Fruit fly (Drosophila melanogaster) whole organism, embryonic: ENCODE results near the gene CG13640.
A peak's percentile ranks its signal among the peaks of the same experiment; 100 is the strongest.

ENCODE experiments used
- ATbp ChIP-seq: fragments of 200-800 bp; sonication (Bioruptor generic); optimal IDR thresholded peaks from 2 replicates; lab custom pipeline; 2017; ENCODE audit warnings: missing biosample characterization, mild to moderate bottlenecking, missing genetic modification characterization, missing genetic modification reagents
- Awh ChIP-seq: fragments of 200-800 bp; sonication (Bioruptor generic); IDR thresholded peaks from 2 replicates; pipeline ENCODE4, ENCODE4 v1.3.6; 2022; ENCODE audit warnings: missing biosample characterization, missing genetic modification characterization
- CG10147 ChIP-seq: fragments of 200-800 bp; sonication (Bioruptor generic); optimal IDR thresholded peaks from 2 replicates; lab custom pipeline; 2019; ENCODE audit warnings: missing biosample characterization, mild to moderate bottlenecking, missing genetic modification characterization, moderate library complexity
- CG11247 ChIP-seq: fragments of 200-800 bp; sonication (Bioruptor generic); IDR thresholded peaks from 2 replicates; pipeline ENCODE4 v1.3.6; 2022; ENCODE audit warnings: missing biosample characterization, missing genetic modification characterization
- CG12104 ChIP-seq: fragments of 200-800 bp; sonication (Bioruptor generic); optimal IDR thresholded peaks from 3 replicates; lab custom pipeline; 2016; ENCODE audit warnings: missing biosample characterization, missing genetic modification characterization
- CG12155 ChIP-seq: fragments of 200-800 bp; sonication (Bioruptor generic); optimal IDR thresholded peaks from 3 replicates; lab custom pipeline; 2016; ENCODE audit warnings: missing biosample characterization, missing genetic modification characterization
- CG14014 ChIP-seq: fragments of 200-800 bp; sonication (Bioruptor generic); IDR thresholded peaks from 2 replicates; pipeline ENCODE4 v1.3.6; 2022; ENCODE audit warnings: missing biosample characterization, missing genetic modification characterization
- CG14965 ChIP-seq: fragments of 200-800 bp; sonication (Bioruptor generic); optimal IDR thresholded peaks from 2 replicates; lab custom pipeline; 2016; ENCODE audit warnings: missing biosample characterization, missing genetic modification characterization, borderline replicate concordance
- CG16815 ChIP-seq: fragments of 200-800 bp; sonication (Bioruptor generic); optimal IDR thresholded peaks from 3 replicates; lab custom pipeline; 2017; ENCODE audit warnings: missing biosample characterization, mild to moderate bottlenecking, missing genetic modification characterization
- CG1792 ChIP-seq: fragments of 200-800 bp; sonication (Bioruptor generic); optimal IDR thresholded peaks from 2 replicates; lab custom pipeline; 2016; ENCODE audit warnings: missing biosample characterization, missing genetic modification characterization
- CG18476 ChIP-seq: fragments of 200-800 bp; sonication (Bioruptor generic); optimal IDR thresholded peaks from 2 replicates; lab custom pipeline; 2016; ENCODE audit warnings: missing biosample characterization, mild to moderate bottlenecking, missing genetic modification characterization
- CG18599 ChIP-seq: fragments of 200-800 bp; sonication (Bioruptor generic); optimal IDR thresholded peaks from 3 replicates; lab custom pipeline; 2017; ENCODE audit warnings: missing biosample characterization, missing genetic modification characterization, mild to moderate bottlenecking, moderate library complexity, missing genetic modification reagents
- CG2116 ChIP-seq: fragments of 200-800 bp; sonication (Bioruptor generic); optimal IDR thresholded peaks from 3 replicates; lab custom pipeline; 2018; ENCODE audit warnings: missing biosample characterization, mild to moderate bottlenecking, missing genetic modification characterization
- CG2875 ChIP-seq: fragments of 200-800 bp; sonication (Bioruptor generic); optimal IDR thresholded peaks from 2 replicates; lab custom pipeline; 2017; ENCODE audit warnings: missing biosample characterization, mild to moderate bottlenecking, missing genetic modification characterization, missing genetic modification reagents
- CG30020 ChIP-seq: fragments of 200-800 bp; optimal IDR thresholded peaks from 2 replicates; lab custom pipeline; 2019; ENCODE audit warnings: missing biosample characterization, mild to moderate bottlenecking, missing genetic modification characterization, moderate library complexity
- CG31224 ChIP-seq: fragments of 200-800 bp; sonication (Bioruptor generic); IDR thresholded peaks from 2 replicates; pipeline ENCODE4 v1.3.6; 2022; ENCODE audit warnings: missing biosample characterization, missing genetic modification characterization
- CG31388 ChIP-seq: fragments of 200-800 bp; sonication (Bioruptor generic); optimal IDR thresholded peaks from 2 replicates; lab custom pipeline; 2016; ENCODE audit warnings: missing biosample characterization, missing genetic modification characterization
- CG32767 ChIP-seq: fragments of 200-800 bp; sonication (Bioruptor generic); IDR thresholded peaks from 2 replicates; pipeline ENCODE4 v1.3.6; 2022; ENCODE audit warnings: missing biosample characterization, missing genetic modification characterization
- CG32772 ChIP-seq: fragments of 200-800 bp; sonication (Bioruptor generic); IDR thresholded peaks from 2 replicates; pipeline ENCODE4 v1.3.6; 2022; ENCODE audit warnings: missing biosample characterization, missing genetic modification characterization
- CG3407 ChIP-seq: fragments of 200-800 bp; sonication (Bioruptor generic); optimal IDR thresholded peaks from 2 replicates; lab custom pipeline; 2018; ENCODE audit warnings: missing biosample characterization, mild to moderate bottlenecking, missing genetic modification characterization
- CG3838 ChIP-seq: fragments of 200-800 bp; sonication (Bioruptor generic); optimal IDR thresholded peaks from 3 replicates; lab custom pipeline; 2016; ENCODE audit warnings: missing biosample characterization, missing genetic modification characterization
- CG5180 ChIP-seq: fragments of 200-800 bp; sonication (Bioruptor generic); optimal IDR thresholded peaks from 3 replicates; lab custom pipeline; 2017; ENCODE audit warnings: missing biosample characterization, missing genetic modification characterization, mild to moderate bottlenecking, moderate library complexity, missing genetic modification reagents
- CG7556 ChIP-seq: fragments of 200-800 bp; sonication (Bioruptor generic); optimal IDR thresholded peaks from 2 replicates; lab custom pipeline; 2017; ENCODE audit warnings: missing biosample characterization, mild to moderate bottlenecking, missing genetic modification characterization
- CG7839 ChIP-seq: fragments of 200-800 bp; sonication (Bioruptor generic); optimal IDR thresholded peaks from 3 replicates; lab custom pipeline; 2018; ENCODE audit warnings: missing biosample characterization, mild to moderate bottlenecking, missing genetic modification characterization, moderate library complexity
- CG8290 ChIP-seq, 3 experiments: fragments of 200-800 bp; sonication (Bioruptor generic); optimal IDR thresholded peaks; 2 replicates each; lab custom pipeline; 2016 to 2019; ENCODE audit warnings: missing biosample characterization in 3 of 3, missing genetic modification characterization in 3 of 3, mild to moderate bottlenecking in 2 of 3, moderate library complexity in 1 of 3
- D ChIP-seq, 2 experiments: fragments of 200-800 bp in 1 of 2; fragments of >200 bp in 1 of 2; sonication (Bioruptor generic) in 1 of 2; optimal IDR thresholded peaks; 2 replicates in 1 of 2; 3 replicates in 1 of 2; lab custom pipeline; 2017; ENCODE audit warnings: mild to moderate bottlenecking in 1 of 2, missing biosample characterization in 1 of 2, missing genetic modification characterization in 1 of 2, missing genetic modification reagents in 1 of 2
- E2f2 ChIP-seq: fragments of 200-800 bp; sonication (Bioruptor generic); IDR thresholded peaks from 2 replicates; pipeline ENCODE4 v1.3.6; 2022; ENCODE audit warnings: missing biosample characterization, missing genetic modification characterization
- Hr39 ChIP-seq: fragments of >200 bp; optimal IDR thresholded peaks from 2 replicates; lab custom pipeline; 2017
- Hr51 ChIP-seq, 2 experiments: fragments of 200-800 bp; sonication (Bioruptor generic); optimal IDR thresholded peaks; 2 replicates in 1 of 2; 3 replicates in 1 of 2; lab custom pipeline; 2016 to 2018; ENCODE audit warnings: missing biosample characterization in 2 of 2, missing genetic modification characterization in 2 of 2, mild to moderate bottlenecking in 1 of 2, moderate library complexity in 1 of 2
- Jarid2 ChIP-seq: fragments of 200-800 bp; sonication (Bioruptor generic); optimal IDR thresholded peaks from 3 replicates; lab custom pipeline; 2017; ENCODE audit warnings: mild to moderate bottlenecking, missing biosample characterization, missing genetic modification reagents, missing genetic modification characterization
- NC2β ChIP-seq: fragments of 200-800 bp; sonication (Bioruptor generic); optimal IDR thresholded peaks from 2 replicates; lab custom pipeline; 2016; ENCODE audit warnings: missing biosample characterization, missing genetic modification characterization
- NFAT ChIP-seq: fragments of 200-800 bp; sonication (Bioruptor generic); IDR thresholded peaks from 2 replicates; pipeline ENCODE4 v1.3.6; 2022; ENCODE audit warnings: missing biosample characterization, missing genetic modification characterization
- NfI ChIP-seq: fragments of 200-800 bp; sonication (Bioruptor generic); optimal IDR thresholded peaks from 3 replicates; lab custom pipeline; 2018; ENCODE audit warnings: missing biosample characterization, mild to moderate bottlenecking, missing genetic modification characterization, moderate library complexity
- Taf1 ChIP-seq: fragments of 200-800 bp; sonication (Bioruptor generic); IDR thresholded peaks from 2 replicates; pipeline ENCODE4 v1.3.6; 2022; ENCODE audit warnings: missing biosample characterization, missing genetic modification characterization
- bsh ChIP-seq, 2 experiments: fragments of 200-800 bp; sonication (Bioruptor generic); optimal IDR thresholded peaks; 2 replicates each; lab custom pipeline; 2017 to 2018; ENCODE audit warnings: mild to moderate bottlenecking in 2 of 2, missing biosample characterization in 2 of 2, missing genetic modification characterization in 2 of 2, moderate library complexity in 1 of 2
- cg ChIP-seq: fragments of 200-800 bp; sonication (Bioruptor generic); optimal IDR thresholded peaks from 3 replicates; lab custom pipeline; 2019; ENCODE audit warnings: missing biosample characterization, mild to moderate bottlenecking, missing genetic modification characterization, moderate library complexity
- dmrt11E ChIP-seq: fragments of 200-800 bp; sonication (Bioruptor generic); optimal IDR thresholded peaks from 3 replicates; lab custom pipeline; 2018; ENCODE audit warnings: missing biosample characterization, mild to moderate bottlenecking, missing genetic modification characterization, moderate library complexity
- gce ChIP-seq: fragments of 200-800 bp; sonication (Bioruptor generic); IDR thresholded peaks from 3 replicates; pipeline ENCODE4 v1.3.6; 2022; ENCODE audit warnings: missing biosample characterization, missing genetic modification characterization
- kah ChIP-seq: fragments of 200-800 bp; sonication (Bioruptor generic); optimal IDR thresholded peaks from 2 replicates; lab custom pipeline; 2018; ENCODE audit warnings: missing biosample characterization, mild to moderate bottlenecking, missing genetic modification characterization
- ken ChIP-seq: fragments of 200-800 bp; sonication (Bioruptor generic); IDR thresholded peaks from 3 replicates; pipeline ENCODE4 v1.3.6; 2022; ENCODE audit warnings: missing biosample characterization, missing genetic modification characterization
- lmd ChIP-seq: fragments of 200-800 bp; sonication (Bioruptor generic); IDR thresholded peaks from 2 replicates; pipeline ENCODE4 v1.3.6; 2022; ENCODE audit warnings: missing biosample characterization, missing genetic modification characterization
- luna ChIP-seq: fragments of 200-800 bp; sonication (Bioruptor generic); optimal IDR thresholded peaks from 2 replicates; lab custom pipeline; 2016; ENCODE audit warnings: missing biosample characterization, missing genetic modification characterization
- maf-S ChIP-seq: fragments of 200-800 bp; sonication (Bioruptor generic); optimal IDR thresholded peaks from 2 replicates; lab custom pipeline; 2016; ENCODE audit warnings: missing biosample characterization, missing genetic modification characterization
- onecut ChIP-seq: fragments of 200-800 bp; sonication (Bioruptor generic); IDR thresholded peaks from 2 replicates; pipeline ENCODE4 v1.3.6; 2022; ENCODE audit warnings: missing biosample characterization, missing genetic modification characterization
- pnt ChIP-seq: fragments of 200-800 bp; sonication (Bioruptor generic); optimal IDR thresholded peaks from 3 replicates; lab custom pipeline; 2016; ENCODE audit warnings: missing biosample characterization, missing genetic modification characterization
- run ChIP-seq: fragments of 200-800 bp; sonication (Bioruptor generic); optimal IDR thresholded peaks from 3 replicates; lab custom pipeline; 2018; ENCODE audit warnings: missing biosample characterization, mild to moderate bottlenecking, missing genetic modification characterization
- salm ChIP-seq: fragments of 200-800 bp; sonication (Bioruptor generic); optimal IDR thresholded peaks from 2 replicates; lab custom pipeline; 2018; ENCODE audit warnings: missing biosample characterization, mild to moderate bottlenecking, missing genetic modification characterization
- scrt ChIP-seq: fragments of 200-800 bp; sonication (Bioruptor generic); optimal IDR thresholded peaks from 2 replicates; lab custom pipeline; 2018; ENCODE audit warnings: missing biosample characterization, mild to moderate bottlenecking, missing genetic modification characterization, moderate library complexity

The CG13640 gene

dm6 chr3R:24893320-24893955, 31.5 kb upstream of the CG13640 start (continued):
- TF ChIP-seq Taf1 (GFP tag; lab: Robert Waterston, UW) = no peak
- TF ChIP-seq ken (GFP tag; lab: Robert Waterston, UW) = no peak
- no peak for TF ChIP-seq luna (GFP tag; lab: Kevin White, UChicago)
- peak; percentile 54 for TF ChIP-seq CG18476
- peak; percentile 53 for TF ChIP-seq CG3407
- peak; percentile 60 for TF ChIP-seq CG18599 (GFP tag; lab: Kevin White, UChicago)
- TF ChIP-seq CG10147 (GFP tag; lab: Kevin White, UChicago) = peak; percentile 85
- TF ChIP-seq CG11247 (GFP tag; lab: Robert Waterston, UW) = 0 out of 2 replicates have a peak, but pooled peaks have one; percentile 14
- TF ChIP-seq dmrt11E (tag; lab: Kevin White, UChicago) = peak; percentile 90
- TF ChIP-seq NC2β (GFP tag; lab: Kevin White, UChicago) = no peak
- peak; percentile 18 to 80 for TF ChIP-seq bsh (GFP tag; optimal IDR thresholded peaks at IDR 0.05; lab: Kevin White, UChicago)
- TF ChIP-seq CG16815 = peak; percentile 78
- TF ChIP-seq gce (GFP tag; lab: Robert Waterston, UW) = 0 out of 3 replicates have a peak, but pooled peaks have one; percentile 7
- peak in 1 of 2 experiments; percentile 86 for TF ChIP-seq Hr51 (GFP tag; optimal IDR thresholded peaks at IDR 0.05; lab: Kevin White, UChicago)
- TF ChIP-seq onecut (GFP tag; lab: Robert Waterston, UW) = peak; percentile 44
- TF ChIP-seq ATbp (GFP tag; lab: Kevin White, UChicago) = peak; percentile 52
- TF ChIP-seq scrt (GFP tag; lab: Kevin White, UChicago) = peak; percentile 64
- no peak for TF ChIP-seq Hr39
- peak; percentile 53 for TF ChIP-seq kah (GFP tag; lab: Kevin White, UChicago)
- no peak for TF ChIP-seq CG1792
- no peak for TF ChIP-seq NFAT (GFP tag; lab: Robert Waterston, UW)
- peak; percentile 78 for TF ChIP-seq lmd (GFP tag; lab: Robert Waterston, UW)
- peak; percentile 68 for TF ChIP-seq CG12104 (GFP tag; lab: Kevin White, UChicago)
- peak; percentile 53 for TF ChIP-seq CG12155
- peak; percentile 45 for TF ChIP-seq CG2875 (GFP tag; lab: Kevin White, UChicago)
- TF ChIP-seq cg (GFP tag; lab: Kevin White, UChicago) = no peak
- TF ChIP-seq pnt (GFP tag; lab: Kevin White, UChicago) = peak; percentile 12
- TF ChIP-seq Awh = peak; percentile 36; the same call in 1 of the 2 replicates
- peak; percentile 84 for TF ChIP-seq CG32767 (GFP tag; lab: Robert Waterston, UW)
- peak; percentile 40 for TF ChIP-seq NfI (GFP tag; lab: Kevin White, UChicago)
- TF ChIP-seq CG14014 (GFP tag; lab: Robert Waterston, UW) = peak; percentile 20; the same call in 1 of the 2 replicates
- peak; percentile 37; the same call in 1 of the 2 replicates for TF ChIP-seq CG31224 (GFP tag; lab: Robert Waterston, UW)
- no peak for TF ChIP-seq D (optimal IDR thresholded peaks at IDR 0.05; lab: Kevin White, UChicago)
- peak; percentile 83 for TF ChIP-seq D (GFP tag; optimal IDR thresholded peaks at IDR 0.05; lab: Kevin White, UChicago)
- TF ChIP-seq CG5180 (GFP tag; lab: Kevin White, UChicago) = peak; percentile 59
- TF ChIP-seq salm (tag; lab: Kevin White, UChicago) = peak; percentile 79
- peak; percentile 29 for TF ChIP-seq CG2116 (GFP tag; lab: Kevin White, UChicago)
- TF ChIP-seq CG30020 (tag; lab: Kevin White, UChicago) = peak; percentile 73
- TF ChIP-seq CG8290 (GFP tag; optimal IDR thresholded peaks at IDR 0.05; lab: Kevin White, UChicago) = peak; percentile 62
- no peak for TF ChIP-seq CG8290 (tag; optimal IDR thresholded peaks at IDR 0.05; lab: Kevin White, UChicago)
- peak; percentile 91 for TF ChIP-seq CG7556 (GFP tag; lab: Kevin White, UChicago)
- peak; percentile 38 for TF ChIP-seq Jarid2 (GFP tag; lab: Kevin White, UChicago)
- TF ChIP-seq CG7839 = peak; percentile 92
- TF ChIP-seq CG32772 (GFP tag; lab: Robert Waterston, UW) = peak; percentile 34
- TF ChIP-seq CG31388 (GFP tag; lab: Kevin White, UChicago) = no peak
- no peak for TF ChIP-seq CG14965 (GFP tag; lab: Kevin White, UChicago)
- peak; percentile 45; the same call in 1 of the 2 replicates for TF ChIP-seq E2f2 (GFP tag; lab: Robert Waterston, UW)
- no peak for TF ChIP-seq CG3838 (GFP tag; lab: Kevin White, UChicago)
- TF ChIP-seq run (tag; lab: Kevin White, UChicago) = peak; percentile 76
- TF ChIP-seq maf-S = no peak
